Fruit fly (Drosophila melanogaster) whole organism, adult: ENCODE results near the gene CG10793.

Experiments used
- CG11617 ChIP-seq: fragments of 200-800 bp; sonication (Bioruptor generic); optimal IDR thresholded peaks from 2 replicates; lab custom pipeline; 2017; ENCODE audit warnings: mild to moderate bottlenecking, missing biosample characterization, missing genetic modification reagents, missing genetic modification characterization
- CG12768 ChIP-seq: fragments of 200-800 bp; sonication (Bioruptor generic); optimal IDR thresholded peaks from 2 replicates; lab custom pipeline; 2017; ENCODE audit warnings: missing biosample characterization, missing genetic modification characterization, mild to moderate bottlenecking, moderate library complexity, missing genetic modification reagents
- CG33017 ChIP-seq: fragments of 200-800 bp; sonication (Bioruptor generic); optimal IDR thresholded peaks from 2 replicates; lab custom pipeline; 2018; ENCODE audit warnings: missing biosample characterization, mild to moderate bottlenecking, missing genetic modification characterization, moderate library complexity
- CG5204 ChIP-seq: fragments of 200-800 bp; sonication (Bioruptor generic); optimal IDR thresholded peaks from 2 replicates; lab custom pipeline; 2016; ENCODE audit warnings: missing biosample characterization, missing genetic modification characterization
- Crg-1 ChIP-seq: fragments of 200-800 bp; sonication (Bioruptor generic); optimal IDR thresholded peaks from 2 replicates; lab custom pipeline; 2016; ENCODE audit warnings: missing biosample characterization, missing genetic modification characterization
- bab1 ChIP-seq: fragments of 200-800 bp; sonication (Bioruptor generic); optimal IDR thresholded peaks from 3 replicates; lab custom pipeline; 2019; ENCODE audit warnings: missing biosample characterization, mild to moderate bottlenecking, missing genetic modification characterization, moderate library complexity
- kay ChIP-seq: fragments of 200-800 bp; sonication (Bioruptor generic); peaks from one replicate; lab custom pipeline; 2016; ENCODE audit warnings: missing biosample characterization, missing genetic modification characterization, borderline replicate concordance
- tj ChIP-seq: fragments of 200-800 bp; sonication (Bioruptor generic); optimal IDR thresholded peaks from 3 replicates; lab custom pipeline; 2017; ENCODE audit warnings: missing biosample characterization, mild to moderate bottlenecking, missing genetic modification characterization, moderate library complexity
- toe ChIP-seq: fragments of 200-800 bp; sonication (Bioruptor generic); optimal IDR thresholded peaks from 2 replicates; lab custom pipeline; 2016; ENCODE audit warnings: missing biosample characterization, missing genetic modification characterization

dm6 chrX:3349598-3350237 lies 33.5 kb upstream of the CG10793 start:
- TF ChIP-seq CG5204 (GFP tag; lab: Kevin White, UChicago) (no peak), kay (GFP tag; lab: Kevin White, UChicago) (no peak), CG33017 (tag; lab: Kevin White, UChicago) (no peak), tj (GFP tag; lab: Kevin White, UChicago) (no peak), toe (no peak), bab1 (no peak), Crg-1 (GFP tag; lab: Kevin White, UChicago) (no peak), CG12768 (GFP tag; lab: Kevin White, UChicago) (no peak), CG11617 (GFP tag; lab: Kevin White, UChicago) (no peak)
